Worm (Caenorhabditis elegans) whole organism, late embryonic: ENCODE measurements around the gene bus-5.

Experiments
- ceh-18 ChIP-seq: sonication (generic microtip); optimal IDR thresholded peaks from 2 replicates; lab custom pipeline; 2016; ENCODE audit warnings: missing genetic modification characterization, missing compliant biosample characterization
- fax-1 ChIP-seq: sonication (generic microtip); optimal IDR thresholded peaks from 2 replicates; lab custom pipeline; 2016; ENCODE audit warnings: missing genotype, missing genetic modification characterization, missing compliant biosample characterization
- hlh-30 ChIP-seq: sonication (generic microtip); optimal IDR thresholded peaks from 2 replicates; lab custom pipeline; 2017; ENCODE audit warnings: antibody characterized with exemption, missing genetic modification characterization, missing compliant biosample characterization; ENCODE audit not compliant: insufficient read depth
- nhr-11 ChIP-seq: fragments of 150-350 bp; optimal IDR thresholded peaks from 2 replicates; lab custom pipeline; 2014; ENCODE audit warnings: missing biosample characterization, missing genetic modification characterization
- nhr-232 ChIP-seq: sonication (generic microtip); optimal IDR thresholded peaks from 2 replicates; lab custom pipeline; 2016; ENCODE audit warnings: missing genetic modification characterization, missing compliant biosample characterization
- npax-4 ChIP-seq: sonication (generic microtip); optimal IDR thresholded peaks from 2 replicates; lab custom pipeline; 2016; ENCODE audit warnings: missing genetic modification characterization, missing compliant biosample characterization
- pha-4 ChIP-seq: fragments of 150-350 bp; optimal IDR thresholded peaks from 2 replicates; lab custom pipeline; 2018; ENCODE audit warnings: missing biosample characterization, missing genetic modification reagents, missing genetic modification characterization
- rnt-1 ChIP-seq: sonication (generic microtip); optimal IDR thresholded peaks from 2 replicates; lab custom pipeline; 2016; ENCODE audit warnings: missing genetic modification characterization, missing compliant biosample characterization
- tbx-2 ChIP-seq: sonication (generic microtip); optimal IDR thresholded peaks from 2 replicates; lab custom pipeline; 2016; ENCODE audit warnings: missing genetic modification characterization, missing compliant biosample characterization
- ztf-16 ChIP-seq: sonication (generic microtip); optimal IDR thresholded peaks from 2 replicates; lab custom pipeline; 2017; ENCODE audit warnings: missing genetic modification characterization, missing compliant biosample characterization

ce11 chrX:2108682-2109081, 4.2 kb downstream of the bus-5 start, which contains the start of gene F53B1.2:
- TF ChIP-seq hlh-30: no peak
- no peak for TF ChIP-seq ztf-16
- TF ChIP-seq rnt-1 (tag; lab: Kevin White, UChicago): no peak
- TF ChIP-seq ceh-18 (tag; lab: Kevin White, UChicago): no peak
- TF ChIP-seq nhr-11 (tag; lab: Kevin White, UChicago): no peak
- no peak for TF ChIP-seq npax-4 (tag; lab: Kevin White, UChicago)
- TF ChIP-seq tbx-2 (tag; lab: Kevin White, UChicago): no peak
- no peak for TF ChIP-seq nhr-232
- no peak for TF ChIP-seq pha-4 (tag; lab: Kevin White, UChicago)
- TF ChIP-seq fax-1 (tag; lab: Kevin White, UChicago): no peak
